4 fruit fly cellular contexts compared by ENCODE assay signal in genomic region chr3L:2874031-2874430, dm6.
TF ChIP-seq lines count a peak whose summit lies in the region.

No protein-coding gene starts in this region.

- TF ChIP-seq CTCF in whole organism, embryonic (GFP tag; optimal IDR thresholded peaks at IDR 0.05; lab: Kevin White, UChicago) = no peak

TF ChIP-seq in whole organism, embryonic, 481 proteins besides CTCF, POLR2A, EP300 and RAD21:
- TF ChIP-seq BtbVII (GFP tag; optimal IDR thresholded peaks at IDR 0.05; lab: Kevin White, UChicago) (no peak), CG18476 (GFP tag; optimal IDR thresholded peaks at IDR 0.05; lab: Kevin White, UChicago) (no peak), ssp (GFP tag; IDR thresholded peaks at IDR 0.05; lab: Robert Waterston, UW) (no peak), nom (GFP tag; optimal IDR thresholded peaks at IDR 0.05; lab: Kevin White, UChicago) (peak; percentile 34), zen2 (GFP tag; IDR thresholded peaks at IDR 0.05; lab: Robert Waterston, UW; ENCODE audit: partially characterized antibody) (no peak), exex (tag; optimal IDR thresholded peaks at IDR 0.05; lab: Kevin White, UChicago) (no peak), CG1832 (GFP tag; optimal IDR thresholded peaks at IDR 0.05; lab: Kevin White, UChicago) (peak; percentile 34), Hey (tag; optimal IDR thresholded peaks at IDR 0.05; lab: Kevin White, UChicago) (no peak), Sry-δ (GFP tag; optimal IDR thresholded peaks at IDR 0.05; lab: Kevin White, UChicago) (no peak)

TF ChIP-seq in whole organism, prepupa, 60 proteins besides CTCF, POLR2A, EP300 and RAD21:
- TF ChIP-seq salr (GFP tag; optimal IDR thresholded peaks at IDR 0.05; lab: Kevin White, UChicago) (no peak), esn (GFP tag; optimal IDR thresholded peaks at IDR 0.05; lab: Kevin White, UChicago) (no peak), Sox14 (GFP tag; optimal IDR thresholded peaks at IDR 0.05; lab: Kevin White, UChicago) (no peak), Sox102F (GFP tag; optimal IDR thresholded peaks at IDR 0.05; lab: Kevin White, UChicago) (no peak), lz (GFP tag; optimal IDR thresholded peaks at IDR 0.05; lab: Kevin White, UChicago) (no peak), net (GFP tag; optimal IDR thresholded peaks at IDR 0.05; lab: Kevin White, UChicago) (peak; percentile 4), CG31627 (GFP tag; optimal IDR thresholded peaks at IDR 0.05; lab: Kevin White, UChicago) (no peak), OdsH (GFP tag; optimal IDR thresholded peaks at IDR 0.05; lab: Kevin White, UChicago) (no peak), CG9139 (GFP tag; optimal IDR thresholded peaks at IDR 0.05; lab: Kevin White, UChicago) (peak; percentile 34), CG15336 (GFP tag; IDR thresholded peaks at IDR 0.05; lab: Robert Waterston, UW) (no peak), Eip93F (GFP tag; optimal IDR thresholded peaks at IDR 0.05; lab: Kevin White, UChicago) (no peak), CG6808 (GFP tag; optimal IDR thresholded peaks at IDR 0.05; lab: Kevin White, UChicago) (peak; percentile 27), CG11294 (GFP tag; IDR thresholded peaks at IDR 0.05; lab: Robert Waterston, UW) (no peak), CG6163 (GFP tag; IDR thresholded peaks at IDR 0.05; lab: Robert Waterston, UW) (peak; percentile 35; the same call in 2 of the 3 replicates), CG6854 (GFP tag; optimal IDR thresholded peaks at IDR 0.05; lab: Kevin White, UChicago) (peak; percentile 77), CG6792 (GFP tag; optimal IDR thresholded peaks at IDR 0.05; lab: Kevin White, UChicago) (no peak), Blimp-1 (GFP tag; optimal IDR thresholded peaks at IDR 0.05; lab: Kevin White, UChicago) (peak; percentile 80), Met (GFP tag; optimal IDR thresholded peaks at IDR 0.05; lab: Kevin White, UChicago) (no peak), vri (GFP tag; optimal IDR thresholded peaks at IDR 0.05; lab: Kevin White, UChicago) (no peak), svp (GFP tag; lab: Kevin White, UChicago) (peak; percentile 40), CG16779 (tag; optimal IDR thresholded peaks at IDR 0.05; lab: Kevin White, UChicago) (no peak), dsx (GFP tag; optimal IDR thresholded peaks at IDR 0.05; lab: Kevin White, UChicago; ENCODE audit: poor library complexity, severe bottlenecking) (peak; percentile 70), cyc (GFP tag; optimal IDR thresholded peaks at IDR 0.05; lab: Kevin White, UChicago) (no peak), ss (GFP tag; optimal IDR thresholded peaks at IDR 0.05; lab: Kevin White, UChicago) (peak; percentile 67 to 68), spab (GFP tag; optimal IDR thresholded peaks at IDR 0.05; lab: Kevin White, UChicago) (no peak), Lpt (GFP tag; optimal IDR thresholded peaks at IDR 0.05; lab: Kevin White, UChicago) (no peak), Eip78C (GFP tag; lab: Kevin White, UChicago) (peak; percentile 42)

TF ChIP-seq in whole organism, pupa, 21 proteins besides CTCF, POLR2A, EP300 and RAD21:
- TF ChIP-seq EcR (GFP tag; optimal IDR thresholded peaks at IDR 0.05; lab: Kevin White, UChicago) = peak; percentile 77
- no peak for TF ChIP-seq CG8301 (tag; optimal IDR thresholded peaks at IDR 0.05; lab: Kevin White, UChicago)
- no peak for TF ChIP-seq Pif1A (GFP tag; optimal IDR thresholded peaks at IDR 0.05; lab: Kevin White, UChicago)
- peak; percentile 40 for TF ChIP-seq CG13204 (GFP tag; optimal IDR thresholded peaks at IDR 0.05; lab: Kevin White, UChicago)
- no peak for TF ChIP-seq rn (GFP tag; IDR thresholded peaks at IDR 0.05; lab: Robert Waterston, UW)
- TF ChIP-seq Snoo (tag; optimal IDR thresholded peaks at IDR 0.05; lab: Kevin White, UChicago) = peak; percentile 13
- peak; percentile 9 for TF ChIP-seq CG15710 (tag; optimal IDR thresholded peaks at IDR 0.05; lab: Kevin White, UChicago)
- TF ChIP-seq CG32121 (GFP tag; IDR thresholded peaks at IDR 0.05; lab: Robert Waterston, UW) = no peak
- 0 out of 3 replicates have a peak, but pooled peaks have one; percentile 11 for TF ChIP-seq CG4496 (GFP tag; IDR thresholded peaks at IDR 0.05; lab: Robert Waterston, UW)
- no peak for TF ChIP-seq Pif1B (GFP tag; optimal IDR thresholded peaks at IDR 0.05; lab: Kevin White, UChicago)

TF ChIP-seq in whole organism, wandering third instar larva, 38 proteins besides CTCF, POLR2A, EP300 and RAD21:
- TF ChIP-seq Dfd (GFP tag; optimal IDR thresholded peaks at IDR 0.05; lab: Kevin White, UChicago) (no peak), Hr83 (GFP tag; optimal IDR thresholded peaks at IDR 0.05; lab: Kevin White, UChicago; ENCODE audit: poor library complexity, severe bottlenecking) (no peak), rgr (GFP tag; optimal IDR thresholded peaks at IDR 0.05; lab: Kevin White, UChicago) (no peak), psq (GFP tag; optimal IDR thresholded peaks at IDR 0.05; lab: Kevin White, UChicago) (peak; percentile 66), Mio (GFP tag; optimal IDR thresholded peaks at IDR 0.05; lab: Kevin White, UChicago) (no peak), CG9705 (GFP tag; optimal IDR thresholded peaks at IDR 0.05; lab: Kevin White, UChicago) (no peak), brk (GFP tag; optimal IDR thresholded peaks at IDR 0.05; lab: Kevin White, UChicago) (no peak), Dif (GFP tag; optimal IDR thresholded peaks at IDR 0.05; lab: Kevin White, UChicago; ENCODE audit: partially characterized antibody) (no peak), Rel (GFP tag; optimal IDR thresholded peaks at IDR 0.05; lab: Kevin White, UChicago) (peak; percentile 23), Rel (tag; optimal IDR thresholded peaks at IDR 0.05; lab: Kevin White, UChicago) (no peak)

Comparison
In these comparisons a context has a peak if more than half of its experiments do, and no peak if none do; other contexts are left out.
1. Of the 7 proteins assayed by ChIP-seq in both whole organism, embryonic and whole organism, prepupa: peak only in whole organism, embryonic: none; only in whole organism, prepupa: Blimp-1 and CG6854; in both: none; in neither: 5.